Worm (Caenorhabditis elegans): ENCODE data around the gene Y25C1A.14.
"Not testable (repeated sequence)": the region's sequence is repeated elsewhere in the genome, so short reads cannot be mapped to it uniquely, and the experiment has no call there.

The Y25C1A.14 gene

ce11 chrII:3129007-3129406, 32.2 kb upstream of the Y25C1A.14 start, which contains the start of gene chil-24:
Gene chil-24 (plus strand): TSS chrII:3129162.
- no peak for TF ChIP-seq gmeb-2 (tag; optimal IDR thresholded peaks at IDR 0.05)
- TF ChIP-seq elt-2 (tag; optimal IDR thresholded peaks at IDR 0.05), result no peak
- no peak for TF ChIP-seq pat-9 (tag; optimal IDR thresholded peaks at IDR 0.05)
- TF ChIP-seq pros-1 (tag; optimal IDR thresholded peaks at IDR 0.05), result no peak
- no peak for TF ChIP-seq ahr-1 (tag; optimal IDR thresholded peaks at IDR 0.05)
- no peak for TF ChIP-seq ceh-18 (tag; optimal IDR thresholded peaks at IDR 0.05)
- no peak for TF ChIP-seq pha-4 (tag; optimal IDR thresholded peaks at IDR 0.05)
- no peak for TF ChIP-seq nhr-11 (tag; optimal IDR thresholded peaks at IDR 0.05)
- no peak for TF ChIP-seq ceh-24 (tag; optimal IDR thresholded peaks at IDR 0.05)
- TF ChIP-seq nhr-232 (tag; optimal IDR thresholded peaks at IDR 0.05), result no peak

DNA sequence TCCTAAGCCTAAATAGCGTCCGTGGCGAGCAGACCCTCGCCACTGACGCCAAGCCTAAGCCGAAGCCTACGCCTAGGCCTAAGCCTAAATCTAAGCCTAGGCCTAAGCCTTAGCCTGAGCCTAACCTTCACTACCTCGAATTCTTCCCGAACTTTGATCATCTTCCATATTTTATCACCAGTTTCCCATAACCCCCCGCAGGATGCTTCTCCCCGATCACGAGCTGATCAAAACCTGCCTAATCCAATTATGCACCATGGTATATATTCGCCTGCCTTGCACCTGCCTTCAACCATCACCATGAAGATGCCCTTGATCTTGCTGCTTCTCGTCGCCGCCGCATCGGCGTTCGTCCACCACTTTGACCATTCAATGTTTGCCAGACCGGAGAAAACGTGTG, 30.0 kb upstream of the Y25C1A.14 start, which contains the start of gene ins-31:
Gene ins-31 (plus strand): TSS at position 301 of the 400 bp plus-strand sequence.
- TF ChIP-seq hlh-8, ceh-48, hlh-15 (tag; optimal IDR thresholded peaks at IDR 0.05): not testable (repeated sequence)

DNA sequence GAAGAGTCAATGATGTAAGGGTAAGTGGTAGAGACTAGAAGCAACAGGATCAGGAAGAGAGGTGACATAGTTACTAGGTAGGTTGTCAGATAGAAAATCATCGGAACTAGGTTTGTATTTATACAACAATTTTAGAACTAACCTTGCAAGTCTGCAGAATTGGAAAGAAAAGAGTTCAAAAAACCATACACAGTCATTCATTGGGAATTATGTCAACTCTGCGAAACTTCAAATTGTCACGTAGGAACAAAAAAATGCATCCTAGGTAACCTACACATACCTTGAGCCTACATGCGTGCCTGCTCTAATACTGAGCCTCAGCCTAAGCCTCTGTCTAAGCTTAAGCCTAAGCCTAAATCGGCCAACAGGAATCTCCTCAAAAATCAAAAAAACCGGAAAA, 29.6 kb upstream of the Y25C1A.14 start, which contains the start of gene ins-19:
Gene ins-19 (minus strand): TSS at position 101 of the 400 bp plus-strand sequence.
- no peak for TF ChIP-seq sdc-2 (tag; optimal IDR thresholded peaks at IDR 0.05)
- TF ChIP-seq pha-2 (tag; optimal IDR thresholded peaks at IDR 0.05), result no peak
- TF ChIP-seq gmeb-2 (tag; optimal IDR thresholded peaks at IDR 0.05), result no peak
- TF ChIP-seq T23F11.4 (GFP tag; optimal IDR thresholded peaks at IDR 0.05), result no peak
- no peak for TF ChIP-seq nfya-1 (tag; optimal IDR thresholded peaks at IDR 0.05)
- TF ChIP-seq ceh-14 (tag; optimal IDR thresholded peaks at IDR 0.05), result no peak
- TF ChIP-seq fkh-10 (GFP tag; optimal IDR thresholded peaks at IDR 0.05), result no peak
- TF ChIP-seq lim-6 (tag; optimal IDR thresholded peaks at IDR 0.05), result no peak
- TF ChIP-seq zip-5 (tag; optimal IDR thresholded peaks at IDR 0.05), result no peak
- no peak for TF ChIP-seq ceh-30 (tag; optimal IDR thresholded peaks at IDR 0.05)
- no peak for TF ChIP-seq sox-2 (GFP tag; IDR thresholded peaks at IDR 0.05)
- no peak for TF ChIP-seq ceh-18 (tag; optimal IDR thresholded peaks at IDR 0.05)
- TF ChIP-seq ceh-31 (tag; optimal IDR thresholded peaks at IDR 0.05), result no peak

- no peak for TF ChIP-seq unc-55 (GFP tag; optimal IDR thresholded peaks at IDR 0.05)
Observed at ce11 chrII:3123206-3123605, 26.4 kb upstream of the Y25C1A.14 start, which contains the start of gene srh-71. Gene srh-71 (plus strand): TSS chrII:3123506.

- TF ChIP-seq tbx-2 (tag; optimal IDR thresholded peaks at IDR 0.05), result peak; percentile 70
- peak; percentile 0 for TF ChIP-seq ceh-2 (tag; optimal IDR thresholded peaks at IDR 0.05)
- no peak for TF ChIP-seq nhr-232 (tag; optimal IDR thresholded peaks at IDR 0.05)
- TF ChIP-seq ceh-34 (tag; optimal IDR thresholded peaks at IDR 0.05), result peak; percentile 40
- TF ChIP-seq unc-42 (tag; optimal IDR thresholded peaks at IDR 0.05), result peak; percentile 34
- TF ChIP-seq nfya-1 (tag; optimal IDR thresholded peaks at IDR 0.05), result peak; percentile 42
- no peak for TF ChIP-seq eyg-1 (tag; optimal IDR thresholded peaks at IDR 0.05)
- TF ChIP-seq madf-2 (tag; optimal IDR thresholded peaks at IDR 0.05), result no peak
- no peak for TF ChIP-seq unc-55 (GFP tag; optimal IDR thresholded peaks at IDR 0.05)
- no peak for TF ChIP-seq rnt-1 (tag; optimal IDR thresholded peaks at IDR 0.05)
- no peak for TF ChIP-seq ama-1 (optimal IDR thresholded peaks at IDR 0.05)
- TF ChIP-seq ceh-22 (tag; optimal IDR thresholded peaks at IDR 0.05), result no peak
- TF ChIP-seq ceh-31 (tag; optimal IDR thresholded peaks at IDR 0.05), result peak; percentile 27
- TF ChIP-seq hlh-6 (tag; optimal IDR thresholded peaks at IDR 0.05), result no peak
- TF ChIP-seq ztf-16 (tag; optimal IDR thresholded peaks at IDR 0.05), result no peak
- peak; percentile 71 for TF ChIP-seq ceh-48 (tag; optimal IDR thresholded peaks at IDR 0.05)
- no peak for TF ChIP-seq pros-1 (tag; optimal IDR thresholded peaks at IDR 0.05)
Observed at ce11 chrII:3118907-3119382, 22.2 kb upstream of the Y25C1A.14 start, which contains the start of gene T10D4.6. Gene T10D4.6 (plus strand): TSS chrII:3119332.

All from whole organism, late embryonic.